Fruit fly (Drosophila melanogaster) whole organism: Measurements from ENCODE around the gene CG13813.

Source experiments
- CG8478 ChIP-seq: fragments of >200 bp; optimal IDR thresholded peaks from 2 replicates; lab custom pipeline; 2018; ENCODE audit warnings: inconsistent platforms
- Dll ChIP-seq: fragments of >200 bp; optimal IDR thresholded peaks from 2 replicates; lab custom pipeline; 2017
- EcR ChIP-seq, 2 experiments: fragments of >200 bp; optimal IDR thresholded peaks; 2 replicates each; lab custom pipeline; 2017; ENCODE audit warnings: missing biosample characterization in 2 of 2, missing genetic modification characterization in 2 of 2, missing genetic modification reagents in 2 of 2
- pan ChIP-seq: fragments of >200 bp; optimal IDR thresholded peaks from 2 replicates; lab custom pipeline; 2017
- psq ChIP-seq: fragments of >200 bp; optimal IDR thresholded peaks from 2 replicates; lab custom pipeline; 2017
- usp ChIP-seq: fragments of >200 bp; optimal IDR thresholded peaks from 2 replicates; lab custom pipeline; 2017; ENCODE audit warnings: missing biosample characterization, missing genetic modification characterization, mixed read lengths

CG13813 gene

dm6 chr3L:20231369-20231768, at the start of gene CG13813:
Gene CG13813 (plus strand): TSS chr3L:20231669.
- no peak for TF ChIP-seq psq (lab: Kevin White, UChicago)
- no peak for TF ChIP-seq EcR (GFP tag; optimal IDR thresholded peaks at IDR 0.05; lab: Kevin White, UChicago)
- TF ChIP-seq usp (GFP tag; lab: Kevin White, UChicago), result no peak
- no peak for TF ChIP-seq pan (lab: Kevin White, UChicago)
- no peak for TF ChIP-seq Dll (lab: Kevin White, UChicago)
- no peak for TF ChIP-seq CG8478 (lab: Kevin White, UChicago)

DNA sequence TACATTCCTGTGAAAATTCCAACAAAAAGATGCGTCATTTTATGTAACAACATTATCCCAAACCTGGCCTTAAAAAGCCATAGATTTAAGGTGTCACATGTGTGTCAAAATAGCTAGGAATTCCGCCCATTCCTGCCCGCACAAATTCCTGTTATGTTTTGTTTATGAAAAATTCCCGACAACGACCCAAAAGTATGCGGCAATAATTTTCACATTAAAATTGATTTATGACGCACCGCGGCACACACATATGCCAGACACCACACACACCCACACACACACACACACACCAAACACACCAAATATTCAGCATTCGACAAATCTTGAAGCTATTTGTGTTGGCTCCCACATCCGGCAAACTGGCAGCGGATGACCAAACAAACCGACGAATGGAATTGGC, 48.7 kb upstream of the CG13813 start:
- TF ChIP-seq EcR (GFP tag; optimal IDR thresholded peaks at IDR 0.05; lab: Kevin White, UChicago) (no peak), usp (GFP tag; lab: Kevin White, UChicago) (no peak), psq (lab: Kevin White, UChicago) (no peak), Dll (lab: Kevin White, UChicago) (no peak)

- no peak for TF ChIP-seq EcR (GFP tag; optimal IDR thresholded peaks at IDR 0.05; lab: Kevin White, UChicago)
- no peak for TF ChIP-seq Dll (lab: Kevin White, UChicago)
- no peak for TF ChIP-seq pan (lab: Kevin White, UChicago)
- TF ChIP-seq usp (GFP tag; lab: Kevin White, UChicago), result no peak
- TF ChIP-seq psq (lab: Kevin White, UChicago), result no peak
- TF ChIP-seq CG8478 (lab: Kevin White, UChicago), result no peak
Observed at dm6 chr3L:20183345-20184088, 48.0 kb upstream of the CG13813 start.

dm6 chr3L:20185206-20185868, 46.1 kb upstream of the CG13813 start:
- TF ChIP-seq EcR (GFP tag; optimal IDR thresholded peaks at IDR 0.05; lab: Kevin White, UChicago) (no peak), pan (lab: Kevin White, UChicago) (no peak), Dll (lab: Kevin White, UChicago) (no peak), psq (lab: Kevin White, UChicago) (no peak), usp (GFP tag; lab: Kevin White, UChicago) (no peak), CG8478 (lab: Kevin White, UChicago) (no peak)

dm6 chr3L:20185886-20186285, 45.6 kb upstream of the CG13813 start:
- TF ChIP-seq usp (GFP tag; lab: Kevin White, UChicago) (no peak), EcR (GFP tag; optimal IDR thresholded peaks at IDR 0.05; lab: Kevin White, UChicago) (no peak), pan (lab: Kevin White, UChicago) (no peak), CG8478 (lab: Kevin White, UChicago) (no peak), Dll (lab: Kevin White, UChicago) (no peak), psq (lab: Kevin White, UChicago) (no peak)

DNA sequence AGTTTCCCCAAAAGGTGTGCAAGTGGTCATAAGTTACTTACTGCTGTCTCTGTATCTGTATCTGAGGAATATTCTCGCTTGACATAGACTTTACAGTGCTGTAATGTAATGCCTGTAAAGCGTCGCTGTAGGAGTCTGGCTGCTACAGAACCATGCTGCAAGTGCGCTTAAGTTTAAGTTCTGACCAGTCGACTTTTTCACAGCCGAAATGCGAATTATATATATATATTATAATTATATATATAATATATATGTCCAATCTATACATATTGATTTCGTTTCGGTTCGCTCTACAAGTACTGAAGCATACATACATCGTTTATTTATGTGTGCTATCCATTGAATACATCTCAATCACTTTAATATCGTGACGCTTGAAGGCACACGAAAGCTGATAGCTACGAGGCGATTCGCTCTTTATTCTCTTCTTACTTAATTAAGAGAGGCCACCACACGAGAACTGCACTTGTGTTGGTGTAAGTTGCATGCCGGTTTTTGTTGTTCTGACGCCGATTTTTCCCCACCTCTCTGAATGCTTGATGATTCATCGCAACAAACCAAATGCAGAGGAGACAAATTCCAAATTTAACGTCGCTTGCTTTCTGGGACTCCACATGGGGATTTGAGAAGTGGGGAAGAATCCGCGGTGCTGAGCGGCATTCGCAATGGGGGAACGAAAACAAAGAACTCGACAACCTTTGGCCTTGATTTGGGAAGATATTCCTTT, 45.0 kb upstream of the CG13813 start:
- TF ChIP-seq usp (GFP tag; lab: Kevin White, UChicago) (no peak), CG8478 (lab: Kevin White, UChicago) (no peak), EcR (GFP tag; optimal IDR thresholded peaks at IDR 0.05; lab: Kevin White, UChicago) (peak in 1 of 2 experiments; percentile 24)

- no peak for TF ChIP-seq pan (lab: Kevin White, UChicago)
- TF ChIP-seq EcR (GFP tag; optimal IDR thresholded peaks at IDR 0.05; lab: Kevin White, UChicago), result no peak
- no peak for TF ChIP-seq psq (lab: Kevin White, UChicago)
Observed at dm6 chr3L:20187885-20188570, 43.4 kb upstream of the CG13813 start, which contains the start of gene Ssk. Gene Ssk (plus strand): TSS chr3L:20188522.

- TF ChIP-seq psq (lab: Kevin White, UChicago) (no peak), CG8478 (lab: Kevin White, UChicago) (no peak), Dll (lab: Kevin White, UChicago) (no peak), usp (GFP tag; lab: Kevin White, UChicago) (no peak)
Observed at dm6 chr3L:20191848-20192247, 39.6 kb upstream of the CG13813 start.

dm6 chr3L:20192872-20193747, 38.4 kb upstream of the CG13813 start:
- TF ChIP-seq CG8478 (lab: Kevin White, UChicago), result no peak
- TF ChIP-seq usp (GFP tag; lab: Kevin White, UChicago), result no peak
- no peak for TF ChIP-seq Dll (lab: Kevin White, UChicago)
- no peak for TF ChIP-seq psq (lab: Kevin White, UChicago)
- no peak for TF ChIP-seq EcR (GFP tag; optimal IDR thresholded peaks at IDR 0.05; lab: Kevin White, UChicago)
- TF ChIP-seq pan (lab: Kevin White, UChicago), result no peak

dm6 chr3L:20193748-20194058, 37.8 kb upstream of the CG13813 start:
- no peak for TF ChIP-seq psq (lab: Kevin White, UChicago)
- TF ChIP-seq usp (GFP tag; lab: Kevin White, UChicago), result no peak
- no peak for TF ChIP-seq CG8478 (lab: Kevin White, UChicago)
- TF ChIP-seq EcR (GFP tag; optimal IDR thresholded peaks at IDR 0.05; lab: Kevin White, UChicago), result no peak
- TF ChIP-seq Dll (lab: Kevin White, UChicago), result no peak
- TF ChIP-seq pan (lab: Kevin White, UChicago), result no peak
